Fruit fly (Drosophila melanogaster): Measurements from ENCODE around the gene CG5194.

Gene CG5194

dm6 chr3L:9020436-9021370 lies 11.1 kb upstream of the CG5194 start (continued):
- no peak for TF ChIP-seq CG14014 (GFP tag; IDR thresholded peaks at IDR 0.05)
- no peak for TF ChIP-seq CG7928 (GFP tag; optimal IDR thresholded peaks at IDR 0.05)
- TF ChIP-seq CG18599 (GFP tag; optimal IDR thresholded peaks at IDR 0.05): peak; percentile 50
- no peak for TF ChIP-seq Oaz (GFP tag; IDR thresholded peaks at IDR 0.05)
- peak; percentile 3 to 72 for TF ChIP-seq tll (GFP tag; optimal IDR thresholded peaks at IDR 0.05)
- TF ChIP-seq sisA (GFP tag; IDR thresholded peaks at IDR 0.05): no peak
- no peak for TF ChIP-seq CG12391 (tag; optimal IDR thresholded peaks at IDR 0.05)
- TF ChIP-seq fd102C (GFP tag; optimal IDR thresholded peaks at IDR 0.05): peak; percentile 66
- no peak for TF ChIP-seq CG11723 (GFP tag; optimal IDR thresholded peaks at IDR 0.05)
- TF ChIP-seq zf30C (GFP tag; optimal IDR thresholded peaks at IDR 0.05): peak; percentile 79
- no peak for TF ChIP-seq CG6765 (GFP tag; optimal IDR thresholded peaks at IDR 0.05)
- TF ChIP-seq twi (tag; optimal IDR thresholded peaks at IDR 0.05): no peak
- TF ChIP-seq CG2202 (tag; optimal IDR thresholded peaks at IDR 0.05): no peak
- no peak for TF ChIP-seq CG15269 (tag; optimal IDR thresholded peaks at IDR 0.05)
- TF ChIP-seq CG5245 (GFP tag; optimal IDR thresholded peaks at IDR 0.05): no peak
- no peak for TF ChIP-seq Trl (optimal IDR thresholded peaks at IDR 0.05)
- TF ChIP-seq Trl (GFP tag; optimal IDR thresholded peaks at IDR 0.05): no peak
- TF ChIP-seq gfzf (GFP tag; optimal IDR thresholded peaks at IDR 0.05): no peak
- TF ChIP-seq CG4282 (GFP tag; optimal IDR thresholded peaks at IDR 0.05): no peak
- no peak for TF ChIP-seq CG17328 (GFP tag; IDR thresholded peaks at IDR 0.05)
- TF ChIP-seq CG10147 (GFP tag; optimal IDR thresholded peaks at IDR 0.05): no peak
- TF ChIP-seq CG9727 (GFP tag; optimal IDR thresholded peaks at IDR 0.05): no peak
- no peak for TF ChIP-seq knrl (GFP tag; IDR thresholded peaks at IDR 0.05; ENCODE audit: partially characterized antibody)
- no peak for TF ChIP-seq fru (optimal IDR thresholded peaks at IDR 0.05)
- no peak for TF ChIP-seq Tbp (GFP tag; optimal IDR thresholded peaks at IDR 0.05)
- TF ChIP-seq CG17802 (tag; optimal IDR thresholded peaks at IDR 0.05): no peak
- no peak for TF ChIP-seq chn (GFP tag; optimal IDR thresholded peaks at IDR 0.05)
- TF ChIP-seq CG3163 (GFP tag; optimal IDR thresholded peaks at IDR 0.05): no peak
- no peak for TF ChIP-seq CG16779 (GFP tag; IDR thresholded peaks at IDR 0.05)
- no peak for TF ChIP-seq sob (GFP tag; IDR thresholded peaks at IDR 0.05)
- no peak for TF ChIP-seq Hr78 (GFP tag; optimal IDR thresholded peaks at IDR 0.05)
- TF ChIP-seq CG12769 (tag; optimal IDR thresholded peaks at IDR 0.05): no peak
- peak; percentile 11 for TF ChIP-seq sens (GFP tag)
- TF ChIP-seq CG7987 (GFP tag; optimal IDR thresholded peaks at IDR 0.05): no peak
- TF ChIP-seq MTF-1 (GFP tag; optimal IDR thresholded peaks at IDR 0.05; ENCODE audit: borderline replicate concordance): no peak
- TF ChIP-seq CG10321 (GFP tag; IDR thresholded peaks at IDR 0.05): no peak
- no peak for TF ChIP-seq Dad (GFP tag; optimal IDR thresholded peaks at IDR 0.05)
- no peak for TF ChIP-seq CG10366 (GFP tag; IDR thresholded peaks at IDR 0.05)
- TF ChIP-seq Camta (GFP tag; optimal IDR thresholded peaks at IDR 0.05): no peak
- TF ChIP-seq CG30403 (GFP tag; optimal IDR thresholded peaks at IDR 0.05): no peak
- no peak for TF ChIP-seq fu2 (GFP tag; optimal IDR thresholded peaks at IDR 0.05)
- TF ChIP-seq CG3281 (GFP tag; optimal IDR thresholded peaks at IDR 0.05): no peak
- TF ChIP-seq zfh1 (GFP tag; IDR thresholded peaks at IDR 0.05): peak; percentile 50; the same call in 1 of the 3 replicates
- TF ChIP-seq pfk (GFP tag; optimal IDR thresholded peaks at IDR 0.05): no peak
- no peak for TF ChIP-seq Deaf1 (tag; optimal IDR thresholded peaks at IDR 0.05)
- no peak for TF ChIP-seq p53 (GFP tag; optimal IDR thresholded peaks at IDR 0.05)
- TF ChIP-seq CG8290 (GFP tag; optimal IDR thresholded peaks at IDR 0.05): no peak
- TF ChIP-seq CG8290 (tag; optimal IDR thresholded peaks at IDR 0.05): peak in 1 of 2 experiments; percentile 66
- no peak for TF ChIP-seq sr (GFP tag; IDR thresholded peaks at IDR 0.05)
- peak; percentile 33 for TF ChIP-seq Ets65A (GFP tag)

Measured in whole organism, embryonic.